Worm (Caenorhabditis elegans): Measurements from ENCODE around the gene F25B3.5.

Gene F25B3.5

ce11 chrV:9526470-9526869 lies 43.6 kb downstream of the F25B3.5 start, which contains the start of gene C50F4.1:
Gene C50F4.1, plus strand, starts transcription at chrV:9526793.
- no peak for TF ChIP-seq mab-5 (tag; optimal IDR thresholded peaks at IDR 0.05)
- TF ChIP-seq bed-3 (GFP tag; optimal IDR thresholded peaks at IDR 0.05), result no peak
- TF ChIP-seq flh-1 (GFP tag; optimal IDR thresholded peaks at IDR 0.05), result no peak
- no peak for TF ChIP-seq mep-1 (tag; optimal IDR thresholded peaks at IDR 0.05)
- TF ChIP-seq hlh-1 (tag; optimal IDR thresholded peaks at IDR 0.05), result no peak
- no peak for TF ChIP-seq ceh-43 (GFP tag; optimal IDR thresholded peaks at IDR 0.05)
- TF ChIP-seq pha-4 (tag; optimal IDR thresholded peaks at IDR 0.05), result no peak
- TF ChIP-seq M03D4.4 (tag; optimal IDR thresholded peaks at IDR 0.05), result no peak
- TF ChIP-seq sptf-1 (tag; optimal IDR thresholded peaks at IDR 0.05), result no peak
- no peak for TF ChIP-seq lin-32 (GFP tag; optimal IDR thresholded peaks at IDR 0.05)
- TF ChIP-seq lsy-2 (tag; optimal IDR thresholded peaks at IDR 0.05), result no peak
- TF ChIP-seq unc-62 (GFP tag; optimal IDR thresholded peaks at IDR 0.05), result no peak
- TF ChIP-seq cnd-1 (tag; optimal IDR thresholded peaks at IDR 0.05), result no peak
- no peak for TF ChIP-seq nhr-237 (tag; optimal IDR thresholded peaks at IDR 0.05)
- TF ChIP-seq nhr-12 (tag; optimal IDR thresholded peaks at IDR 0.05), result no peak
- TF ChIP-seq ztf-11 (tag; optimal IDR thresholded peaks at IDR 0.05), result no peak
- TF ChIP-seq lin-13 (tag; optimal IDR thresholded peaks at IDR 0.05), result no peak
- TF ChIP-seq mls-2 (tag; optimal IDR thresholded peaks at IDR 0.05), result no peak
- TF ChIP-seq ceh-39 (tag; optimal IDR thresholded peaks at IDR 0.05), result no peak

ce11 chrV:9524099-9524498 lies 46.0 kb downstream of the F25B3.5 start, which contains the start of gene C50F4.9:
Gene C50F4.9, minus strand, starts transcription at chrV:9524199.
- TF ChIP-seq mab-5 (tag; optimal IDR thresholded peaks at IDR 0.05) (no peak), nhr-12 (tag; optimal IDR thresholded peaks at IDR 0.05) (no peak), flh-1 (GFP tag; optimal IDR thresholded peaks at IDR 0.05) (no peak), hlh-1 (tag; optimal IDR thresholded peaks at IDR 0.05) (no peak), tbx-8 (GFP tag; optimal IDR thresholded peaks at IDR 0.05) (no peak), ces-1 (GFP tag; optimal IDR thresholded peaks at IDR 0.05) (no peak), sptf-1 (tag; optimal IDR thresholded peaks at IDR 0.05) (no peak), ceh-83 (GFP tag; optimal IDR thresholded peaks at IDR 0.05) (no peak), mls-2 (tag; optimal IDR thresholded peaks at IDR 0.05) (no peak), nhr-2 (tag; optimal IDR thresholded peaks at IDR 0.05) (no peak), sem-2 (GFP tag; optimal IDR thresholded peaks at IDR 0.05) (no peak), unc-120 (tag; optimal IDR thresholded peaks at IDR 0.05; ENCODE audit: poor library complexity, severe bottlenecking) (no peak), cnd-1 (tag; optimal IDR thresholded peaks at IDR 0.05) (no peak), M03D4.4 (tag; optimal IDR thresholded peaks at IDR 0.05) (no peak), elt-1 (tag; optimal IDR thresholded peaks at IDR 0.05; ENCODE audit: borderline replicate concordance, insufficient read depth) (no peak)

- TF ChIP-seq pha-4 (tag; optimal IDR thresholded peaks at IDR 0.05) (no peak), nhr-76 (tag; optimal IDR thresholded peaks at IDR 0.05) (no peak), M03D4.4 (tag; optimal IDR thresholded peaks at IDR 0.05) (no peak), snpc-4 (tag; optimal IDR thresholded peaks at IDR 0.05) (no peak), lin-13 (tag; optimal IDR thresholded peaks at IDR 0.05) (no peak), ceh-39 (tag; optimal IDR thresholded peaks at IDR 0.05) (no peak), drap-1 (GFP tag; optimal IDR thresholded peaks at IDR 0.05) (no peak), sem-2 (GFP tag; optimal IDR thresholded peaks at IDR 0.05) (no peak), nhr-237 (tag; optimal IDR thresholded peaks at IDR 0.05) (no peak), nhr-12 (tag; optimal IDR thresholded peaks at IDR 0.05) (no peak), lsy-2 (tag; optimal IDR thresholded peaks at IDR 0.05) (no peak), mls-2 (tag; optimal IDR thresholded peaks at IDR 0.05) (no peak), mab-5 (tag; optimal IDR thresholded peaks at IDR 0.05) (no peak), flh-1 (GFP tag; optimal IDR thresholded peaks at IDR 0.05) (no peak), nhr-2 (tag; optimal IDR thresholded peaks at IDR 0.05) (no peak), tbx-8 (GFP tag; optimal IDR thresholded peaks at IDR 0.05) (no peak), elt-3 (tag; optimal IDR thresholded peaks at IDR 0.05) (no peak), hlh-1 (tag; optimal IDR thresholded peaks at IDR 0.05) (no peak), elt-1 (tag; optimal IDR thresholded peaks at IDR 0.05; ENCODE audit: borderline replicate concordance, insufficient read depth) (no peak), unc-120 (tag; optimal IDR thresholded peaks at IDR 0.05; ENCODE audit: poor library complexity, severe bottlenecking) (no peak)
Measured at ce11 chrV:9521697-9522096, 48.4 kb downstream of the F25B3.5 start.

- TF ChIP-seq zip-8 (tag; optimal IDR thresholded peaks at IDR 0.05) (no peak), hlh-1 (tag; optimal IDR thresholded peaks at IDR 0.05) (no peak), M03D4.4 (tag; optimal IDR thresholded peaks at IDR 0.05) (no peak), sptf-1 (tag; optimal IDR thresholded peaks at IDR 0.05) (no peak), blmp-1 (tag; optimal IDR thresholded peaks at IDR 0.05) (no peak), mep-1 (tag; optimal IDR thresholded peaks at IDR 0.05) (no peak), ztf-11 (tag; optimal IDR thresholded peaks at IDR 0.05) (no peak), tbx-8 (GFP tag; optimal IDR thresholded peaks at IDR 0.05) (no peak), ham-2 (GFP tag; optimal IDR thresholded peaks at IDR 0.05) (no peak), sem-2 (GFP tag; optimal IDR thresholded peaks at IDR 0.05) (no peak), nhr-2 (tag; optimal IDR thresholded peaks at IDR 0.05) (no peak), lin-32 (GFP tag; optimal IDR thresholded peaks at IDR 0.05) (no peak)
Measured at ce11 chrV:9518832-9519231, 51.3 kb downstream of the F25B3.5 start, which contains the start of gene C50F4.8. Gene C50F4.8, minus strand, starts transcription at chrV:9518859.
